Fruit fly (Drosophila melanogaster) Kc167 (cell line): ENCODE data around the gene CG43673.
"Not testable (repeated sequence)": the region's sequence is repeated elsewhere in the genome, so short reads cannot be mapped to it uniquely, and the experiment has no call there.

ENCODE experiments used
- Myc ChIP-seq: fragments of >200 bp; optimal IDR thresholded peaks from 2 replicates; lab custom pipeline; 2017; ENCODE audit warnings: missing external identifiers
- Sin3A ChIP-seq: fragments of >200 bp; optimal IDR thresholded peaks from 2 replicates; lab custom pipeline; 2018; ENCODE audit warnings: missing external identifiers
- h ChIP-seq: fragments of >200 bp; optimal IDR thresholded peaks from 3 replicates; lab custom pipeline; 2018; ENCODE audit warnings: missing external identifiers
- insv ChIP-seq: fragments of >200 bp; optimal IDR thresholded peaks from 3 replicates; lab custom pipeline; 2018; ENCODE audit warnings: missing external identifiers
- psq ChIP-seq: fragments of >200 bp; optimal IDR thresholded peaks from 2 replicates; lab custom pipeline; 2017; ENCODE audit warnings: missing external identifiers
- ttk ChIP-seq: sonication (Bioruptor generic); optimal IDR thresholded peaks from 2 replicates; lab custom pipeline; 2017; ENCODE audit warnings: missing external identifiers

The CG43673 gene

dm6 chrX:15786242-15786641, 7.3 kb downstream of the CG43673 start:
- TF ChIP-seq Sin3A (lab: Kevin White, UChicago) (no peak), h (lab: Kevin White, UChicago) (no peak), psq (no peak), Myc (lab: Kevin White, UChicago) (no peak), ttk (lab: Kevin White, UChicago) (no peak), insv (lab: Kevin White, UChicago) (no peak)

dm6 chrX:15788235-15789187, 9.6 kb downstream of the CG43673 start, which contains the start of gene Rhp:
Gene Rhp, plus strand, starts transcription at chrX:15788897.
- TF ChIP-seq h (lab: Kevin White, UChicago), result no peak
- no peak for TF ChIP-seq Sin3A (lab: Kevin White, UChicago)
- no peak for TF ChIP-seq ttk (lab: Kevin White, UChicago)
- no peak for TF ChIP-seq insv (lab: Kevin White, UChicago)
- no peak for TF ChIP-seq psq
- TF ChIP-seq Myc (lab: Kevin White, UChicago), result no peak

- TF ChIP-seq psq; Sin3A (lab: Kevin White, UChicago); Myc (lab: Kevin White, UChicago): not testable (repeated sequence)
These were observed 17.1 kb downstream of the CG43673 start, which contains the start of gene sordd1 for dm6 chrX:15795951-15796443. Gene sordd1, minus strand, starts transcription at chrX:15796028.

- not testable (repeated sequence) for TF ChIP-seq Myc, h, Sin3A (lab: Kevin White, UChicago)
These were observed 20.2 kb downstream of the CG43673 start, which contains the start of the genes sordd2 and CG15602 for dm6 chrX:15799085-15799557. Gene sordd2, minus strand, starts transcription at chrX:15799162. Gene CG15602, plus strand, starts transcription at chrX:15799426.

- TF ChIP-seq Myc (lab: Kevin White, UChicago) (no peak), h (lab: Kevin White, UChicago) (no peak), insv (lab: Kevin White, UChicago) (no peak), ttk (lab: Kevin White, UChicago) (no peak)
These were observed 24.1 kb downstream of the CG43673 start for dm6 chrX:15802880-15803650.

dm6 chrX:15803764-15804563, 25.0 kb downstream of the CG43673 start, which contains the start of the genes PGRP-LE and sd:
Gene PGRP-LE, minus strand, starts transcription at chrX:15803880.
Gene sd, plus strand, starts transcription at chrX:15804370.
- TF ChIP-seq insv (lab: Kevin White, UChicago) (no peak), Sin3A (lab: Kevin White, UChicago) (no peak), Myc (lab: Kevin White, UChicago) (no peak), psq (no peak), ttk (lab: Kevin White, UChicago) (no peak), h (lab: Kevin White, UChicago) (no peak)

- TF ChIP-seq insv (lab: Kevin White, UChicago) (no peak), h (lab: Kevin White, UChicago) (no peak)
These were observed 25.8 kb downstream of the CG43673 start for dm6 chrX:15804790-15805189.

- no peak for TF ChIP-seq psq
- TF ChIP-seq ttk (lab: Kevin White, UChicago), result no peak
- TF ChIP-seq insv (lab: Kevin White, UChicago), result no peak
- TF ChIP-seq h (lab: Kevin White, UChicago), result no peak
- no peak for TF ChIP-seq Myc (lab: Kevin White, UChicago)
- TF ChIP-seq Sin3A (lab: Kevin White, UChicago), result no peak
These were observed 26.6 kb downstream of the CG43673 start for dm6 chrX:15805523-15805922.

dm6 chrX:15807915-15808314, 29.0 kb downstream of the CG43673 start:
- TF ChIP-seq Sin3A (lab: Kevin White, UChicago) (no peak), ttk (lab: Kevin White, UChicago) (no peak), psq (no peak), Myc (lab: Kevin White, UChicago) (no peak), insv (lab: Kevin White, UChicago) (no peak), h (lab: Kevin White, UChicago) (no peak)

dm6 chrX:15809255-15809654, 30.3 kb downstream of the CG43673 start, which contains the start of gene CG8509:
Gene CG8509, plus strand, starts transcription at chrX:15809555.
- TF ChIP-seq h (lab: Kevin White, UChicago), result no peak
- TF ChIP-seq Sin3A (lab: Kevin White, UChicago), result no peak
- TF ChIP-seq insv (lab: Kevin White, UChicago), result no peak
- TF ChIP-seq psq, result no peak
- no peak for TF ChIP-seq Myc (lab: Kevin White, UChicago)
- no peak for TF ChIP-seq ttk (lab: Kevin White, UChicago)
